Fruit fly (Drosophila melanogaster): ENCODE data around the gene thoc6.

dm6 chr3L:12227219-12227618 is 33.7 kb upstream of the thoc6 start:
- no peak for TF ChIP-seq Pif1A (GFP tag; optimal IDR thresholded peaks at IDR 0.05)
- TF ChIP-seq Pif1B (GFP tag; optimal IDR thresholded peaks at IDR 0.05) = no peak
- no peak for TF ChIP-seq CG4496 (GFP tag; IDR thresholded peaks at IDR 0.05)
- no peak for TF ChIP-seq CG10348 (GFP tag; IDR thresholded peaks at IDR 0.05)
- no peak for TF ChIP-seq CG12605 (GFP tag; IDR thresholded peaks at IDR 0.05)
- no peak for TF ChIP-seq D1 (tag; optimal IDR thresholded peaks at IDR 0.05)
- no peak for TF ChIP-seq CG14655 (GFP tag; optimal IDR thresholded peaks at IDR 0.05)
- no peak for TF ChIP-seq CG8159 (tag; optimal IDR thresholded peaks at IDR 0.05)
- TF ChIP-seq rn (GFP tag; IDR thresholded peaks at IDR 0.05) = no peak
- no peak for TF ChIP-seq fd96Ca (GFP tag; IDR thresholded peaks at IDR 0.05)
- TF ChIP-seq CG8301 (tag; optimal IDR thresholded peaks at IDR 0.05) = no peak

Data from whole organism, pupa.